Worm (Caenorhabditis elegans): ENCODE data around the gene W03C9.6.

DNA sequence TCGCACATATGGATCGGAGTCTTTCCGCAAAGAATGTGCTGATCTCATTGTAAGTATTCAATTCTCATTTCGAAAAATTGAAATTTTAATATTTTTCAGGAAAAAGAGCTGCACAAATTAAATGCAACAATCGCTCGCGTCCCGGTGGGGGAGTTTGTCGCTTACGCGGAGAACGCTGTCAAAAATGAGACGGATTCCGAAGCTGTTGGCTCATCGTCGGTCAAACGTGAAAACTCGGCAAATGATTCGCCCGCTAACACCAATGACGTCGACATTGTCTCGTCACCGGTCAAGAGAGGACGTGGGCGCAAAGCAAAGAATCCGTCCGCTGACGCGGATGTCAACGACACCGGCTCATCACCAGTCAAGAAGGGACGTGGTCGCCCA, 37.8 kb upstream of the W03C9.6 start:
- TF ChIP-seq ama-1 (optimal IDR thresholded peaks at IDR 0.05) (no peak), elt-3 (tag; optimal IDR thresholded peaks at IDR 0.05) (no peak), ceh-82 (tag; optimal IDR thresholded peaks at IDR 0.05) (no peak), lin-13 (GFP tag; optimal IDR thresholded peaks at IDR 0.05) (no peak), crh-2 (tag; optimal IDR thresholded peaks at IDR 0.05) (no peak), lsy-2 (tag; optimal IDR thresholded peaks at IDR 0.05) (no peak), ztf-4 (tag; optimal IDR thresholded peaks at IDR 0.05) (no peak), skn-1 (tag; optimal IDR thresholded peaks at IDR 0.05) (no peak), elt-1 (tag; optimal IDR thresholded peaks at IDR 0.05) (no peak)

All from whole organism, L2 larva.